Fruit fly (Drosophila melanogaster) whole organism, adult: ENCODE measurements around the gene CG3198.
A peak's percentile ranks its signal among the peaks of the same experiment; 100 is the strongest.

Experiments used
- CG11617 ChIP-seq: fragments of 200-800 bp; sonication (Bioruptor generic); optimal IDR thresholded peaks from 2 replicates; lab custom pipeline; 2017; ENCODE audit warnings: mild to moderate bottlenecking, missing biosample characterization, missing genetic modification reagents, missing genetic modification characterization
- CG33017 ChIP-seq: fragments of 200-800 bp; sonication (Bioruptor generic); optimal IDR thresholded peaks from 2 replicates; lab custom pipeline; 2018; ENCODE audit warnings: missing biosample characterization, mild to moderate bottlenecking, missing genetic modification characterization, moderate library complexity
- Crg-1 ChIP-seq: fragments of 200-800 bp; sonication (Bioruptor generic); optimal IDR thresholded peaks from 2 replicates; lab custom pipeline; 2016; ENCODE audit warnings: missing biosample characterization, missing genetic modification characterization
- Hr96 ChIP-seq: fragments of 200-800 bp; sonication (Bioruptor generic); optimal IDR thresholded peaks from 2 replicates; lab custom pipeline; 2016; ENCODE audit warnings: missing biosample characterization, missing genetic modification characterization
- Mnt ChIP-seq: fragments of 200-800 bp; sonication (Bioruptor generic); optimal IDR thresholded peaks from 2 replicates; lab custom pipeline; 2016; ENCODE audit warnings: missing biosample characterization, mild to moderate bottlenecking, missing genetic modification characterization
- bab1 ChIP-seq: fragments of 200-800 bp; sonication (Bioruptor generic); optimal IDR thresholded peaks from 3 replicates; lab custom pipeline; 2019; ENCODE audit warnings: missing biosample characterization, mild to moderate bottlenecking, missing genetic modification characterization, moderate library complexity
- cic ChIP-seq: fragments of 200-800 bp; sonication (Bioruptor generic); optimal IDR thresholded peaks from 2 replicates; lab custom pipeline; 2017; ENCODE audit warnings: missing biosample characterization, mild to moderate bottlenecking, missing genetic modification characterization, moderate library complexity
- kay ChIP-seq: fragments of 200-800 bp; sonication (Bioruptor generic); peaks from one replicate; lab custom pipeline; 2016; ENCODE audit warnings: missing biosample characterization, missing genetic modification characterization, borderline replicate concordance
- toe ChIP-seq: fragments of 200-800 bp; sonication (Bioruptor generic); optimal IDR thresholded peaks from 2 replicates; lab custom pipeline; 2016; ENCODE audit warnings: missing biosample characterization, missing genetic modification characterization

DNA sequence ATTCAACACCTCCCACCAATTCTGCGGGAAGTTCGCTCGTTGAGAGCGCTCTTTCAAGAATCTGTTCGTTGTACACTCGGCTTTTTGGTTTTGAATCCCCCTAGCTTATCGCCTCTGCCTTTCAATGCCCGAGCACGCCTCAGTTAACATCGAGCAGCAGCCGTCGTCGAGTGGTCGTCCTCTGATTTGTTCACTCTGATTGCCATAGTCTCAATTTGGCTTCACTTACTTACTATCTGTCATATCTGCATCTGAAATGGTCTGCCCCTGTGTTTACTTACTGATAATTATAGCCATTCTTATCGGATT, 5.7 kb upstream of the CG3198 start:
- TF ChIP-seq Crg-1 (GFP tag; lab: Kevin White, UChicago) (no peak), Mnt (GFP tag; lab: Kevin White, UChicago) (peak; percentile 59), kay (GFP tag; lab: Kevin White, UChicago) (no peak), CG11617 (GFP tag; lab: Kevin White, UChicago) (no peak), CG33017 (no peak), bab1 (GFP tag; lab: Kevin White, UChicago) (no peak), toe (no peak), cic (GFP tag; lab: Kevin White, UChicago) (peak; percentile 28), Hr96 (GFP tag; lab: Kevin White, UChicago) (no peak)
